Fruit fly (Drosophila melanogaster): ENCODE results near the gene NELF-B.

NELF-B gene

dm6 chrX:7696711-7697654 is 31.2 kb downstream of the NELF-B start (continued):
- peak; percentile 90 for TF ChIP-seq fd59A (GFP tag; optimal IDR thresholded peaks at IDR 0.05)
- TF ChIP-seq CG15336 (GFP tag; IDR thresholded peaks at IDR 0.05): peak; percentile 97
- TF ChIP-seq Eip75B (GFP tag; optimal IDR thresholded peaks at IDR 0.05): peak; percentile 93
- TF ChIP-seq CG6163 (GFP tag; IDR thresholded peaks at IDR 0.05): peak; percentile 93
- peak; percentile 94 for TF ChIP-seq Hr4 (GFP tag; optimal IDR thresholded peaks at IDR 0.05)
- TF ChIP-seq ss (GFP tag; optimal IDR thresholded peaks at IDR 0.05): peak; percentile 87 to 96
- TF ChIP-seq dac (GFP tag; optimal IDR thresholded peaks at IDR 0.05): peak; percentile 90
- peak; percentile 75 to 93 for TF ChIP-seq salr (GFP tag; optimal IDR thresholded peaks at IDR 0.05)
- peak; percentile 96 for TF ChIP-seq CG6276 (GFP tag; optimal IDR thresholded peaks at IDR 0.05)
- TF ChIP-seq CG6792 (GFP tag; optimal IDR thresholded peaks at IDR 0.05): peak; percentile 92
- TF ChIP-seq CG10669 (GFP tag; optimal IDR thresholded peaks at IDR 0.05): peak; percentile 90
- TF ChIP-seq Eip78C (GFP tag): peak; percentile 98
- peak; percentile 91 for TF ChIP-seq CG34406 (GFP tag; optimal IDR thresholded peaks at IDR 0.05)
- TF ChIP-seq pdm3 (GFP tag; optimal IDR thresholded peaks at IDR 0.05): peak; percentile 97
- TF ChIP-seq CG10631 (GFP tag; optimal IDR thresholded peaks at IDR 0.05): peak; percentile 90
- peak; percentile 95 for TF ChIP-seq Hr39 (GFP tag; optimal IDR thresholded peaks at IDR 0.05)
- TF ChIP-seq CG11294 (GFP tag; IDR thresholded peaks at IDR 0.05): peak; percentile 91
- TF ChIP-seq CG8319 (GFP tag; optimal IDR thresholded peaks at IDR 0.05): peak; percentile 80
- TF ChIP-seq CG8632 (GFP tag; optimal IDR thresholded peaks at IDR 0.05): peak; percentile 90

- TF ChIP-seq Eip78C (GFP tag) (peak; percentile 46), CG8632 (GFP tag; optimal IDR thresholded peaks at IDR 0.05) (no peak), Sox102F (GFP tag; optimal IDR thresholded peaks at IDR 0.05) (no peak)
Measured at dm6 chrX:7696165-7696564, 32.0 kb downstream of the NELF-B start.

dm6 chrX:7695391-7696053 is 32.6 kb downstream of the NELF-B start:
- TF ChIP-seq salr (GFP tag; optimal IDR thresholded peaks at IDR 0.05) (peak in 1 of 2 experiments; percentile 18), Hr39 (GFP tag; optimal IDR thresholded peaks at IDR 0.05) (peak; percentile 9), eg (GFP tag; IDR thresholded peaks at IDR 0.05) (peak; percentile 62; the same call in 2 of the 3 replicates), CG6276 (GFP tag; optimal IDR thresholded peaks at IDR 0.05) (peak; percentile 22), svp (GFP tag) (peak; percentile 38), CG11902 (GFP tag; optimal IDR thresholded peaks at IDR 0.05) (no peak), fkh (GFP tag; optimal IDR thresholded peaks at IDR 0.05) (peak; percentile 25), Hr38 (GFP tag; optimal IDR thresholded peaks at IDR 0.05) (no peak), spab (GFP tag; optimal IDR thresholded peaks at IDR 0.05) (no peak), CG15336 (GFP tag; IDR thresholded peaks at IDR 0.05) (0 out of 2 replicates have a peak, but pooled peaks have one; percentile 8), CG8632 (GFP tag; optimal IDR thresholded peaks at IDR 0.05) (no peak), topi (GFP tag; optimal IDR thresholded peaks at IDR 0.05) (peak; percentile 19)

dm6 chrX:7694868-7695267 is 33.3 kb downstream of the NELF-B start:
- TF ChIP-seq fd59A (GFP tag; optimal IDR thresholded peaks at IDR 0.05) (peak; percentile 11), CG32006 (GFP tag; optimal IDR thresholded peaks at IDR 0.05) (no peak), Blimp-1 (GFP tag; optimal IDR thresholded peaks at IDR 0.05) (no peak), Hr4 (GFP tag; optimal IDR thresholded peaks at IDR 0.05) (no peak), spab (GFP tag; optimal IDR thresholded peaks at IDR 0.05) (no peak), CG7368 (GFP tag; optimal IDR thresholded peaks at IDR 0.05) (no peak), CG34406 (GFP tag; optimal IDR thresholded peaks at IDR 0.05) (no peak), CG11294 (GFP tag; IDR thresholded peaks at IDR 0.05) (no peak), eg (GFP tag; IDR thresholded peaks at IDR 0.05) (peak; percentile 49; the same call in 1 of the 3 replicates), Smox (GFP tag; optimal IDR thresholded peaks at IDR 0.05) (no peak), dac (GFP tag; optimal IDR thresholded peaks at IDR 0.05) (no peak), achi (GFP tag; optimal IDR thresholded peaks at IDR 0.05) (no peak), CG11902 (GFP tag; optimal IDR thresholded peaks at IDR 0.05) (no peak), CG6854 (GFP tag; optimal IDR thresholded peaks at IDR 0.05) (peak; percentile 72), CG31627 (GFP tag; optimal IDR thresholded peaks at IDR 0.05) (no peak), Sox102F (GFP tag; optimal IDR thresholded peaks at IDR 0.05) (no peak), CG15336 (GFP tag; IDR thresholded peaks at IDR 0.05) (peak; percentile 21; the same call in 1 of the 2 replicates), CG8632 (GFP tag; optimal IDR thresholded peaks at IDR 0.05) (no peak), lz (GFP tag; optimal IDR thresholded peaks at IDR 0.05) (no peak), Hr38 (GFP tag; optimal IDR thresholded peaks at IDR 0.05) (no peak), salr (GFP tag; optimal IDR thresholded peaks at IDR 0.05) (peak in 1 of 2 experiments; percentile 40), CG8119 (GFP tag; IDR thresholded peaks at IDR 0.05) (0 out of 3 replicates have a peak, but pooled peaks have one; percentile 12), CG9139 (GFP tag; optimal IDR thresholded peaks at IDR 0.05) (peak; percentile 45), Hr39 (GFP tag; optimal IDR thresholded peaks at IDR 0.05) (no peak), fkh (GFP tag; optimal IDR thresholded peaks at IDR 0.05) (no peak), CG11762 (GFP tag; optimal IDR thresholded peaks at IDR 0.05; ENCODE audit: insufficient read depth) (no peak), ss (GFP tag; optimal IDR thresholded peaks at IDR 0.05) (peak; percentile 40 to 73), CG3032 (tag; optimal IDR thresholded peaks at IDR 0.05) (peak; percentile 35)

Data from whole organism, prepupa.